Fruit fly (Drosophila melanogaster) whole organism, embryonic: ENCODE data around the gene Rab8.

Experiments used
- BtbVII ChIP-seq: fragments of 200-800 bp; sonication (Bioruptor generic); optimal IDR thresholded peaks from 3 replicates; lab custom pipeline; 2017; ENCODE audit warnings: missing biosample characterization, mild to moderate bottlenecking, missing genetic modification characterization
- CG14014 ChIP-seq: fragments of 200-800 bp; sonication (Bioruptor generic); IDR thresholded peaks from 2 replicates; pipeline ENCODE4 v1.3.6; 2022; ENCODE audit warnings: missing biosample characterization, missing genetic modification characterization
- CG15601 ChIP-seq: fragments of 200-800 bp; sonication (Bioruptor generic); optimal IDR thresholded peaks from 3 replicates; lab custom pipeline; 2019; ENCODE audit warnings: missing biosample characterization, mild to moderate bottlenecking, missing genetic modification characterization, moderate library complexity
- CG1647 ChIP-seq: fragments of 200-800 bp; sonication (Bioruptor generic); optimal IDR thresholded peaks from 3 replicates; lab custom pipeline; 2016; ENCODE audit warnings: missing biosample characterization, missing genetic modification characterization
- CG16815 ChIP-seq: fragments of 200-800 bp; sonication (Bioruptor generic); optimal IDR thresholded peaks from 3 replicates; lab custom pipeline; 2017; ENCODE audit warnings: missing biosample characterization, mild to moderate bottlenecking, missing genetic modification characterization
- CG17568 ChIP-seq: fragments of 200-800 bp; sonication (Bioruptor generic); optimal IDR thresholded peaks from 2 replicates; lab custom pipeline; 2018; ENCODE audit warnings: missing biosample characterization, mild to moderate bottlenecking, missing genetic modification characterization, moderate library complexity
- CG2120 ChIP-seq: fragments of 200-800 bp; sonication (Bioruptor generic); optimal IDR thresholded peaks from 3 replicates; lab custom pipeline; 2016; ENCODE audit warnings: missing biosample characterization, missing genetic modification characterization
- CG31441 ChIP-seq: fragments of 200-800 bp; sonication (Bioruptor generic); IDR thresholded peaks from 2 replicates; pipeline ENCODE4 v1.3.6; 2022; ENCODE audit warnings: missing biosample characterization, missing genetic modification characterization
- CG3838 ChIP-seq: fragments of 200-800 bp; sonication (Bioruptor generic); optimal IDR thresholded peaks from 3 replicates; lab custom pipeline; 2016; ENCODE audit warnings: missing biosample characterization, missing genetic modification characterization
- CG4360 ChIP-seq: fragments of 200-800 bp; sonication (Bioruptor generic); IDR thresholded peaks from 2 replicates; pipeline ENCODE4 v1.3.6; 2022; ENCODE audit warnings: missing biosample characterization, missing genetic modification characterization
- CG6765 ChIP-seq: fragments of 200-800 bp; sonication (Bioruptor generic); optimal IDR thresholded peaks from 3 replicates; lab custom pipeline; 2017; ENCODE audit warnings: missing biosample characterization, mild to moderate bottlenecking, missing genetic modification characterization
- CG7786 ChIP-seq: fragments of 200-800 bp; sonication (Bioruptor generic); optimal IDR thresholded peaks from 2 replicates; lab custom pipeline; 2016; ENCODE audit warnings: missing biosample characterization, missing genetic modification characterization
- CG8281 ChIP-seq: fragments of 200-800 bp; sonication (Bioruptor generic); optimal IDR thresholded peaks from 2 replicates; lab custom pipeline; 2018; ENCODE audit warnings: missing biosample characterization, mild to moderate bottlenecking, missing genetic modification characterization, moderate library complexity
- CG8765 ChIP-seq: fragments of 200-800 bp; sonication (Bioruptor generic); IDR thresholded peaks from 2 replicates; pipeline ENCODE4 v1.3.6; 2022; ENCODE audit warnings: missing biosample characterization, missing genetic modification characterization
- CoRest ChIP-seq: fragments of 200-800 bp; sonication (Bioruptor generic); optimal IDR thresholded peaks from 3 replicates; lab custom pipeline; 2018; ENCODE audit warnings: missing biosample characterization, mild to moderate bottlenecking, missing genetic modification characterization, moderate library complexity
- Dip2 ChIP-seq: fragments of 200-800 bp; sonication (Bioruptor generic); IDR thresholded peaks from 2 replicates; pipeline ENCODE4 v1.3.6; 2022; ENCODE audit warnings: missing biosample characterization, missing genetic modification characterization
- Hmr ChIP-seq: fragments of 200-800 bp; sonication (Bioruptor generic); optimal IDR thresholded peaks from 3 replicates; lab custom pipeline; 2017; ENCODE audit warnings: mild to moderate bottlenecking, missing biosample characterization, missing genetic modification reagents, missing genetic modification characterization
- Jarid2 ChIP-seq: fragments of 200-800 bp; sonication (Bioruptor generic); optimal IDR thresholded peaks from 3 replicates; lab custom pipeline; 2017; ENCODE audit warnings: mild to moderate bottlenecking, missing biosample characterization, missing genetic modification reagents, missing genetic modification characterization
- Mad ChIP-seq: fragments of 200-800 bp; sonication (Bioruptor generic); optimal IDR thresholded peaks from 2 replicates; lab custom pipeline; 2016; ENCODE audit warnings: missing biosample characterization, missing genetic modification characterization
- Max ChIP-seq: fragments of 200-800 bp; sonication (Bioruptor generic); optimal IDR thresholded peaks from 2 replicates; lab custom pipeline; 2016; ENCODE audit warnings: missing biosample characterization, mild to moderate bottlenecking, missing genetic modification characterization
- Poxn ChIP-seq: fragments of 200-800 bp; sonication (Bioruptor generic); IDR thresholded peaks from 2 replicates; pipeline ENCODE4 v1.3.6; 2022; ENCODE audit warnings: missing biosample characterization, missing genetic modification characterization
- Six4 ChIP-seq: fragments of 200-800 bp; sonication (Bioruptor generic); optimal IDR thresholded peaks from 2 replicates; lab custom pipeline; 2016; ENCODE audit warnings: missing biosample characterization, missing genetic modification characterization
- Sox102F ChIP-seq: fragments of 200-800 bp; sonication (Bioruptor generic); optimal IDR thresholded peaks from 2 replicates; lab custom pipeline; 2018; ENCODE audit warnings: missing biosample characterization, mild to moderate bottlenecking, missing genetic modification characterization, moderate library complexity
- ab ChIP-seq: fragments of 200-800 bp; sonication (Bioruptor generic); optimal IDR thresholded peaks from 2 replicates; lab custom pipeline; 2016; ENCODE audit warnings: missing biosample characterization, missing genetic modification characterization
- bcd ChIP-seq: fragments of 200-800 bp; sonication (Bioruptor generic); optimal IDR thresholded peaks from 2 replicates; lab custom pipeline; 2017; ENCODE audit warnings: missing biosample characterization, mild to moderate bottlenecking, missing genetic modification characterization
- br ChIP-seq: fragments of >200 bp; optimal IDR thresholded peaks from 2 replicates; lab custom pipeline; 2017
- cg ChIP-seq: fragments of 200-800 bp; sonication (Bioruptor generic); optimal IDR thresholded peaks from 3 replicates; lab custom pipeline; 2019; ENCODE audit warnings: missing biosample characterization, mild to moderate bottlenecking, missing genetic modification characterization, moderate library complexity
- chn ChIP-seq: fragments of 200-800 bp; sonication (Bioruptor generic); optimal IDR thresholded peaks from 2 replicates; lab custom pipeline; 2016; ENCODE audit warnings: missing biosample characterization, missing genetic modification characterization
- ci ChIP-seq: fragments of 200-800 bp; sonication (Bioruptor generic); IDR thresholded peaks from 3 replicates; pipeline ENCODE4 v1.3.6; 2022; ENCODE audit warnings: missing biosample characterization, missing genetic modification characterization
- dpn ChIP-seq, 2 experiments: fragments of 200-800 bp; sonication (Bioruptor generic); optimal IDR thresholded peaks; 3 replicates each; lab custom pipeline; 2016; ENCODE audit warnings: missing biosample characterization in 2 of 2, missing genetic modification characterization in 2 of 2
- ems ChIP-seq: fragments of 200-800 bp; sonication (Bioruptor generic); optimal IDR thresholded peaks from 3 replicates; lab custom pipeline; 2016; ENCODE audit warnings: missing biosample characterization, missing genetic modification characterization
- gcm ChIP-seq: fragments of 200-800 bp; sonication (Bioruptor generic); optimal IDR thresholded peaks from 2 replicates; lab custom pipeline; 2019; ENCODE audit warnings: missing biosample characterization, mild to moderate bottlenecking, missing genetic modification characterization, moderate library complexity
- gem ChIP-seq: fragments of 200-800 bp; sonication (Bioruptor generic); optimal IDR thresholded peaks from 2 replicates; lab custom pipeline; 2019; ENCODE audit warnings: missing biosample characterization, mild to moderate bottlenecking, missing genetic modification characterization, moderate library complexity
- h ChIP-seq: fragments of >200 bp; optimal IDR thresholded peaks from 2 replicates; lab custom pipeline; 2017
- klu ChIP-seq: fragments of 200-800 bp; sonication (Bioruptor generic); IDR thresholded peaks from 2 replicates; pipeline ENCODE4 v1.3.6; 2022; ENCODE audit warnings: missing biosample characterization, missing genetic modification characterization
- kni ChIP-seq: fragments of 200-800 bp; sonication (Bioruptor generic); optimal IDR thresholded peaks from 3 replicates; lab custom pipeline; 2017; ENCODE audit warnings: mild to moderate bottlenecking, missing biosample characterization, missing genetic modification reagents, missing genetic modification characterization
- knrl ChIP-seq: fragments of 200-800 bp; sonication (Bioruptor generic); IDR thresholded peaks from 3 replicates; pipeline ENCODE4 v1.3.6; 2022; ENCODE audit warnings: missing biosample characterization, missing genetic modification characterization; ENCODE audit not compliant: partially characterized antibody
- lab ChIP-seq: fragments of 200-800 bp; sonication (Bioruptor generic); optimal IDR thresholded peaks from 3 replicates; lab custom pipeline; 2017; ENCODE audit warnings: missing biosample characterization, missing genetic modification characterization, mild to moderate bottlenecking, moderate library complexity, missing genetic modification reagents
- nerfin-1 ChIP-seq: fragments of 200-800 bp; sonication (Bioruptor generic); optimal IDR thresholded peaks from 3 replicates; lab custom pipeline; 2019; ENCODE audit warnings: missing biosample characterization, mild to moderate bottlenecking, missing genetic modification characterization, moderate library complexity
- onecut ChIP-seq: fragments of 200-800 bp; sonication (Bioruptor generic); IDR thresholded peaks from 2 replicates; pipeline ENCODE4 v1.3.6; 2022; ENCODE audit warnings: missing biosample characterization, missing genetic modification characterization
- prd ChIP-seq, 3 experiments: fragments of >200 bp in 2 of 3; fragments of 200-800 bp in 1 of 3; sonication (Bioruptor generic) in 1 of 3; optimal IDR thresholded peaks in 2 of 3; IDR thresholded peaks in 1 of 3; 2 replicates in 2 of 3; 3 replicates in 1 of 3; pipeline versions ENCODE4 v1.3.6 to Lab custom; 2017 to 2022; ENCODE audit warnings: missing biosample characterization in 1 of 3, missing genetic modification characterization in 1 of 3
- ranshi ChIP-seq: fragments of 200-800 bp; sonication (Bioruptor generic); IDR thresholded peaks from 2 replicates; pipeline ENCODE4 v1.3.6; 2022; ENCODE audit warnings: missing biosample characterization, missing genetic modification characterization
- row ChIP-seq: fragments of 200-800 bp; sonication (Bioruptor generic); IDR thresholded peaks from 3 replicates; pipeline ENCODE4 v1.3.6; 2022; ENCODE audit warnings: missing biosample characterization, missing genetic modification characterization
- sd ChIP-seq: fragments of 200-800 bp; sonication (Bioruptor generic); optimal IDR thresholded peaks from 3 replicates; lab custom pipeline; 2018; ENCODE audit warnings: missing biosample characterization, mild to moderate bottlenecking, missing genetic modification characterization, moderate library complexity
- slp2 ChIP-seq: fragments of 200-800 bp; sonication (Bioruptor generic); optimal IDR thresholded peaks from 2 replicates; lab custom pipeline; 2016; ENCODE audit warnings: missing biosample characterization, missing genetic modification characterization
- stc ChIP-seq: fragments of 200-800 bp; sonication (Bioruptor generic); IDR thresholded peaks from 2 replicates; pipeline ENCODE4 v1.3.6; 2022; ENCODE audit warnings: missing biosample characterization, missing genetic modification characterization
- tgo ChIP-seq: fragments of 200-800 bp; sonication (Bioruptor generic); IDR thresholded peaks from 3 replicates; pipeline ENCODE4 v1.3.6; 2022; ENCODE audit warnings: missing biosample characterization, missing genetic modification characterization
- trh ChIP-seq: fragments of 200-800 bp; sonication (Bioruptor generic); optimal IDR thresholded peaks from 2 replicates; lab custom pipeline; 2016; ENCODE audit warnings: missing biosample characterization, missing genetic modification characterization
- twi ChIP-seq: fragments of 200-800 bp; optimal IDR thresholded peaks from 2 replicates; lab custom pipeline; 2019; ENCODE audit warnings: missing biosample characterization, mild to moderate bottlenecking, missing genetic modification characterization, moderate library complexity
- vvl ChIP-seq: fragments of 200-800 bp; sonication (Bioruptor generic); IDR thresholded peaks from 2 replicates; pipeline ENCODE4 v1.3.6; 2022; ENCODE audit warnings: missing biosample characterization, missing genetic modification characterization
- zen ChIP-seq: fragments of 200-800 bp; sonication (Bioruptor generic); optimal IDR thresholded peaks from 3 replicates; lab custom pipeline; 2018; ENCODE audit warnings: missing biosample characterization, mild to moderate bottlenecking, missing genetic modification characterization, moderate library complexity

The Rab8 gene

dm6 chr3L:19905427-19905826 lies 34.5 kb upstream of the Rab8 start (continued):
- TF ChIP-seq br (lab: Kevin White, UChicago), result no peak
- peak; percentile 28 for TF ChIP-seq gem
- TF ChIP-seq dpn (GFP tag; optimal IDR thresholded peaks at IDR 0.05; lab: Kevin White, UChicago), result peak in 1 of 2 experiments; percentile 13
- peak; percentile 4 for TF ChIP-seq bcd (GFP tag; lab: Kevin White, UChicago)
- TF ChIP-seq CoRest (tag; lab: Kevin White, UChicago), result no peak
- TF ChIP-seq Six4, result no peak
- TF ChIP-seq ab (GFP tag; lab: Kevin White, UChicago), result no peak
- no peak for TF ChIP-seq CG31441 (GFP tag; lab: Robert Waterston, UW)
- peak; percentile 36; the same call in 1 of the 3 replicates for TF ChIP-seq row (GFP tag; lab: Robert Waterston, UW)
- TF ChIP-seq Hmr (GFP tag; lab: Kevin White, UChicago), result no peak
- no peak for TF ChIP-seq onecut (GFP tag; lab: Robert Waterston, UW)
- TF ChIP-seq twi, result no peak
- peak; percentile 23; the same call in 1 of the 2 replicates for TF ChIP-seq CG14014 (GFP tag; lab: Robert Waterston, UW)
- no peak for TF ChIP-seq klu
- peak; percentile 46; the same call in 1 of the 3 replicates for TF ChIP-seq ci
- peak; percentile 11 for TF ChIP-seq lab (GFP tag; lab: Kevin White, UChicago)
- TF ChIP-seq CG7786, result peak; percentile 24
- TF ChIP-seq CG6765 (GFP tag; lab: Kevin White, UChicago), result no peak
- no peak for TF ChIP-seq nerfin-1 (tag; lab: Kevin White, UChicago)
- peak; percentile 10 for TF ChIP-seq chn (GFP tag; lab: Kevin White, UChicago)
- TF ChIP-seq prd (optimal IDR thresholded peaks at IDR 0.05; lab: Kevin White, UChicago), result no peak
- 0 out of 3 replicates have a peak, but pooled peaks have one; percentile 16 for TF ChIP-seq prd (GFP tag; IDR thresholded peaks at IDR 0.05; lab: Robert Waterston, UW)
- no peak for TF ChIP-seq BtbVII
- TF ChIP-seq ems, result peak; percentile 14
- no peak for TF ChIP-seq Dip2 (GFP tag; lab: Robert Waterston, UW)
- no peak for TF ChIP-seq gcm (GFP tag; lab: Kevin White, UChicago)
- 0 out of 2 replicates have a peak, but pooled peaks have one; percentile 20 for TF ChIP-seq ranshi (GFP tag; lab: Robert Waterston, UW)
- peak; percentile 4 for TF ChIP-seq slp2 (GFP tag; lab: Kevin White, UChicago)

dm6 chr3L:19904411-19905135 lies 33.7 kb upstream of the Rab8 start:
- no peak for TF ChIP-seq Max (GFP tag; lab: Kevin White, UChicago)
- no peak for TF ChIP-seq vvl (GFP tag; lab: Robert Waterston, UW)
- no peak for TF ChIP-seq Jarid2
- no peak for TF ChIP-seq Mad (GFP tag; lab: Kevin White, UChicago)
- peak; percentile 36; the same call in 1 of the 2 replicates for TF ChIP-seq stc (GFP tag; lab: Robert Waterston, UW)
- peak; percentile 16 for TF ChIP-seq kni (GFP tag; lab: Kevin White, UChicago)
- no peak for TF ChIP-seq knrl (GFP tag; lab: Robert Waterston, UW)
- no peak for TF ChIP-seq Poxn (GFP tag; lab: Robert Waterston, UW)
- TF ChIP-seq CG16815 (GFP tag; lab: Kevin White, UChicago), result no peak
- TF ChIP-seq h (lab: Kevin White, UChicago), result no peak
- no peak for TF ChIP-seq trh
- no peak for TF ChIP-seq CG8281 (tag; lab: Kevin White, UChicago)
- no peak for TF ChIP-seq zen (tag; lab: Kevin White, UChicago)
- TF ChIP-seq cg (GFP tag; lab: Kevin White, UChicago), result peak; percentile 34
- TF ChIP-seq CG3838 (GFP tag; lab: Kevin White, UChicago), result no peak
- TF ChIP-seq tgo (GFP tag; lab: Robert Waterston, UW), result no peak
- no peak for TF ChIP-seq CG8765 (GFP tag; lab: Robert Waterston, UW)
- TF ChIP-seq sd (tag; lab: Kevin White, UChicago), result peak; percentile 12
- no peak for TF ChIP-seq CG17568
- peak; percentile 97 for TF ChIP-seq CG4360 (GFP tag; lab: Robert Waterston, UW)
- no peak for TF ChIP-seq CG1647 (GFP tag; lab: Kevin White, UChicago)
- no peak for TF ChIP-seq CG15601 (tag; lab: Kevin White, UChicago)
- no peak for TF ChIP-seq Sox102F (GFP tag; lab: Kevin White, UChicago)
- no peak for TF ChIP-seq CG2120
